Fruit fly (Drosophila melanogaster): Measurements from ENCODE around the gene Raf.

dm6 chrX:2307564-2307963 is 12.3 kb downstream of the Raf start:
- TF ChIP-seq Dll (optimal IDR thresholded peaks at IDR 0.05) (no peak), CG8478 (optimal IDR thresholded peaks at IDR 0.05) (no peak), usp (GFP tag; optimal IDR thresholded peaks at IDR 0.05) (no peak)
